Fruit fly (Drosophila melanogaster) whole organism, embryonic: ENCODE results near the gene CG14221.

Experiments used
- Antp ChIP-seq: fragments of 200-800 bp; sonication (Bioruptor generic); optimal IDR thresholded peaks from 3 replicates; lab custom pipeline; 2016; ENCODE audit warnings: missing biosample characterization, missing genetic modification characterization
- Atf6 ChIP-seq: fragments of 200-800 bp; sonication (Bioruptor generic); IDR thresholded peaks from 2 replicates; pipeline ENCODE4 v1.3.6; 2022; ENCODE audit warnings: missing biosample characterization, missing genetic modification characterization
- B-H1 ChIP-seq: fragments of 200-800 bp; sonication (Bioruptor generic); IDR thresholded peaks from 3 replicates; pipeline ENCODE4 v1.3.6; 2022; ENCODE audit warnings: missing biosample characterization, missing genetic modification characterization
- CG10147 ChIP-seq: fragments of 200-800 bp; sonication (Bioruptor generic); optimal IDR thresholded peaks from 2 replicates; lab custom pipeline; 2019; ENCODE audit warnings: missing biosample characterization, mild to moderate bottlenecking, missing genetic modification characterization, moderate library complexity
- CG11093 ChIP-seq: fragments of 200-800 bp; sonication (Bioruptor generic); IDR thresholded peaks from 3 replicates; pipeline ENCODE4 v1.3.6; 2022; ENCODE audit warnings: missing biosample characterization, missing genetic modification characterization
- CG12155 ChIP-seq: fragments of 200-800 bp; sonication (Bioruptor generic); optimal IDR thresholded peaks from 3 replicates; lab custom pipeline; 2016; ENCODE audit warnings: missing biosample characterization, missing genetic modification characterization
- CG12659 ChIP-seq: fragments of 200-800 bp; sonication (Bioruptor generic); optimal IDR thresholded peaks from 3 replicates; lab custom pipeline; 2017; ENCODE audit warnings: mild to moderate bottlenecking, missing biosample characterization, missing genetic modification reagents, missing genetic modification characterization
- CG12942 ChIP-seq: fragments of 200-800 bp; sonication (Bioruptor generic); optimal IDR thresholded peaks from 3 replicates; lab custom pipeline; 2016; ENCODE audit warnings: missing biosample characterization, missing genetic modification characterization
- CG13287 ChIP-seq: fragments of 200-800 bp; sonication (Bioruptor generic); IDR thresholded peaks from 2 replicates; pipeline ENCODE4 v1.3.6; 2022; ENCODE audit warnings: missing biosample characterization, missing genetic modification characterization; ENCODE audit not compliant: partially characterized antibody
- CG13775 ChIP-seq: fragments of 200-800 bp; sonication (Bioruptor generic); optimal IDR thresholded peaks from 3 replicates; lab custom pipeline; 2017; ENCODE audit warnings: missing biosample characterization, mild to moderate bottlenecking, missing genetic modification characterization
- CG14050 ChIP-seq: fragments of 200-800 bp; sonication (Bioruptor generic); IDR thresholded peaks from 3 replicates; pipeline ENCODE4 v1.3.6; 2022; ENCODE audit warnings: missing biosample characterization, missing genetic modification characterization
- CG14860 ChIP-seq: fragments of 200-800 bp; sonication (Bioruptor generic); IDR thresholded peaks from 3 replicates; pipeline ENCODE4 v1.3.6; 2022; ENCODE audit warnings: missing biosample characterization, missing genetic modification characterization; ENCODE audit not compliant: partially characterized antibody
- CG18262 ChIP-seq: fragments of 200-800 bp; optimal IDR thresholded peaks from 3 replicates; lab custom pipeline; 2019; ENCODE audit warnings: missing biosample characterization, mild to moderate bottlenecking, missing genetic modification characterization, moderate library complexity
- CG2875 ChIP-seq: fragments of 200-800 bp; sonication (Bioruptor generic); optimal IDR thresholded peaks from 2 replicates; lab custom pipeline; 2017; ENCODE audit warnings: missing biosample characterization, mild to moderate bottlenecking, missing genetic modification characterization, missing genetic modification reagents
- CG30403 ChIP-seq: fragments of 200-800 bp; sonication (Bioruptor generic); optimal IDR thresholded peaks from 3 replicates; lab custom pipeline; 2016; ENCODE audit warnings: missing biosample characterization, missing genetic modification characterization
- CG31441 ChIP-seq: fragments of 200-800 bp; sonication (Bioruptor generic); IDR thresholded peaks from 2 replicates; pipeline ENCODE4 v1.3.6; 2022; ENCODE audit warnings: missing biosample characterization, missing genetic modification characterization
- CG32532 ChIP-seq: fragments of 200-800 bp; sonication (Bioruptor generic); IDR thresholded peaks from 2 replicates; pipeline ENCODE4 v1.3.6; 2022; ENCODE audit warnings: missing biosample characterization, missing genetic modification characterization
- CG42726 ChIP-seq: fragments of 200-800 bp; sonication (Bioruptor generic); IDR thresholded peaks from 2 replicates; pipeline ENCODE4 v1.3.6; 2022; ENCODE audit warnings: missing biosample characterization, missing genetic modification characterization; ENCODE audit not compliant: partially characterized antibody
- CG7357 ChIP-seq: fragments of 200-800 bp; sonication (Bioruptor generic); IDR thresholded peaks from 3 replicates; pipeline ENCODE4 v1.3.6; 2022; ENCODE audit warnings: missing biosample characterization, missing genetic modification characterization
- CG7745 ChIP-seq: fragments of 200-800 bp; sonication (Bioruptor generic); optimal IDR thresholded peaks from 2 replicates; lab custom pipeline; 2018; ENCODE audit warnings: missing biosample characterization, mild to moderate bottlenecking, missing genetic modification characterization, moderate library complexity
- CG8478 ChIP-seq: fragments of >200 bp; optimal IDR thresholded peaks from 2 replicates; lab custom pipeline; 2018
- E2f2 ChIP-seq: fragments of 200-800 bp; sonication (Bioruptor generic); IDR thresholded peaks from 2 replicates; pipeline ENCODE4 v1.3.6; 2022; ENCODE audit warnings: missing biosample characterization, missing genetic modification characterization
- Ets97D ChIP-seq: fragments of 200-800 bp; sonication (Bioruptor generic); optimal IDR thresholded peaks from 3 replicates; lab custom pipeline; 2016; ENCODE audit warnings: missing biosample characterization, missing genetic modification characterization
- Fer3 ChIP-seq: fragments of 200-800 bp; sonication (Bioruptor generic); optimal IDR thresholded peaks from 2 replicates; lab custom pipeline; 2018; ENCODE audit warnings: missing biosample characterization, mild to moderate bottlenecking, missing genetic modification characterization, moderate library complexity
- Hr3 ChIP-seq: fragments of 200-800 bp; sonication (Bioruptor generic); optimal IDR thresholded peaks from 3 replicates; lab custom pipeline; 2016; ENCODE audit warnings: missing biosample characterization, missing genetic modification characterization
- Hr39 ChIP-seq: fragments of >200 bp; optimal IDR thresholded peaks from 2 replicates; lab custom pipeline; 2017
- Jarid2 ChIP-seq: fragments of 200-800 bp; sonication (Bioruptor generic); optimal IDR thresholded peaks from 3 replicates; lab custom pipeline; 2017; ENCODE audit warnings: mild to moderate bottlenecking, missing biosample characterization, missing genetic modification reagents, missing genetic modification characterization
- Myb ChIP-seq: fragments of 200-800 bp; sonication (Bioruptor generic); optimal IDR thresholded peaks from 2 replicates; lab custom pipeline; 2016; ENCODE audit warnings: missing biosample characterization, missing genetic modification characterization
- Oli ChIP-seq: fragments of 200-800 bp; sonication (Bioruptor generic); optimal IDR thresholded peaks from 2 replicates; lab custom pipeline; 2018; ENCODE audit warnings: missing biosample characterization, mild to moderate bottlenecking, missing genetic modification characterization, moderate library complexity
- Opbp ChIP-seq: fragments of 200-800 bp; sonication (Bioruptor generic); IDR thresholded peaks from 3 replicates; pipeline ENCODE4 v1.3.6; 2022; ENCODE audit warnings: missing biosample characterization, missing genetic modification characterization; ENCODE audit not compliant: partially characterized antibody
- Ptx1 ChIP-seq: fragments of 200-800 bp; sonication (Bioruptor generic); IDR thresholded peaks from 2 replicates; pipeline ENCODE4 v1.3.6; 2022; ENCODE audit warnings: missing biosample characterization, missing genetic modification characterization
- TFAM ChIP-seq: fragments of 200-800 bp; sonication (Bioruptor generic); optimal IDR thresholded peaks from 2 replicates; lab custom pipeline; 2017; ENCODE audit warnings: missing biosample characterization, missing genetic modification characterization, inconsistent platforms
- abd-A ChIP-seq: fragments of 200-800 bp; sonication (Bioruptor generic); optimal IDR thresholded peaks from 3 replicates; lab custom pipeline; 2019; ENCODE audit warnings: missing biosample characterization, mild to moderate bottlenecking, missing genetic modification characterization, moderate library complexity
- ase ChIP-seq: fragments of 200-800 bp; sonication (Bioruptor generic); IDR thresholded peaks from 3 replicates; pipeline ENCODE4 v1.3.6; 2022; ENCODE audit warnings: missing biosample characterization, missing genetic modification characterization
- ato ChIP-seq: fragments of 200-800 bp; sonication (Bioruptor generic); IDR thresholded peaks from 2 replicates; pipeline ENCODE4 v1.3.6; 2022; ENCODE audit warnings: missing biosample characterization, missing genetic modification characterization; ENCODE audit not compliant: partially characterized antibody
- cad ChIP-seq: fragments of >200 bp; optimal IDR thresholded peaks from 2 replicates; lab custom pipeline; 2017; ENCODE audit warnings: missing biosample characterization, missing genetic modification characterization
- ci ChIP-seq: fragments of 200-800 bp; sonication (Bioruptor generic); IDR thresholded peaks from 3 replicates; pipeline ENCODE4 v1.3.6; 2022; ENCODE audit warnings: missing biosample characterization, missing genetic modification characterization
- dysf ChIP-seq: fragments of 200-800 bp; sonication (Bioruptor generic); IDR thresholded peaks from 3 replicates; pipeline ENCODE4 v1.3.6; 2022; ENCODE audit warnings: missing biosample characterization, missing genetic modification characterization
- en ChIP-seq: fragments of 200-800 bp; sonication (Bioruptor generic); optimal IDR thresholded peaks from 2 replicates; lab custom pipeline; 2016; ENCODE audit warnings: missing biosample characterization, missing genetic modification characterization
- fd3F ChIP-seq: fragments of 200-800 bp; sonication (Bioruptor generic); optimal IDR thresholded peaks from 2 replicates; lab custom pipeline; 2018; ENCODE audit warnings: missing biosample characterization, mild to moderate bottlenecking, missing genetic modification characterization, moderate library complexity
- gfzf ChIP-seq: fragments of 200-800 bp; sonication (Bioruptor generic); optimal IDR thresholded peaks from 2 replicates; lab custom pipeline; 2016; ENCODE audit warnings: missing biosample characterization, mild to moderate bottlenecking, missing genetic modification characterization, moderate library complexity
- grau ChIP-seq: fragments of 200-800 bp; optimal IDR thresholded peaks from 3 replicates; lab custom pipeline; 2019; ENCODE audit warnings: missing biosample characterization, mild to moderate bottlenecking, missing genetic modification characterization, moderate library complexity
- mam ChIP-seq: fragments of 200-800 bp; sonication (Bioruptor generic); optimal IDR thresholded peaks from 3 replicates; lab custom pipeline; 2016; ENCODE audit warnings: missing biosample characterization, missing genetic modification characterization
- nmo ChIP-seq: fragments of 200-800 bp; sonication (Bioruptor generic); optimal IDR thresholded peaks from 2 replicates; lab custom pipeline; 2018; ENCODE audit warnings: missing biosample characterization, mild to moderate bottlenecking, missing genetic modification characterization, moderate library complexity
- oc ChIP-seq: fragments of 200-800 bp; sonication (Bioruptor generic); optimal IDR thresholded peaks from 2 replicates; lab custom pipeline; 2018; ENCODE audit warnings: missing biosample characterization, mild to moderate bottlenecking, missing genetic modification characterization, moderate library complexity
- seq ChIP-seq: fragments of 200-800 bp; sonication (Bioruptor generic); IDR thresholded peaks from 2 replicates; pipeline ENCODE4 v1.3.6; 2022; ENCODE audit warnings: missing biosample characterization, missing genetic modification characterization
- sqz ChIP-seq: fragments of 200-800 bp; sonication (Bioruptor generic); optimal IDR thresholded peaks from 3 replicates; lab custom pipeline; 2018; ENCODE audit warnings: missing biosample characterization, mild to moderate bottlenecking, missing genetic modification characterization
- toy ChIP-seq: fragments of 200-800 bp; sonication (Bioruptor generic); IDR thresholded peaks from 2 replicates; pipeline ENCODE4 v1.3.6; 2022; ENCODE audit warnings: missing biosample characterization, missing genetic modification characterization
- trem ChIP-seq: fragments of 200-800 bp; optimal IDR thresholded peaks from 3 replicates; lab custom pipeline; 2019; ENCODE audit warnings: missing biosample characterization, mild to moderate bottlenecking, missing genetic modification characterization, moderate library complexity

CG14221 gene

dm6 chrX:19651757-19652419 lies 30.8 kb upstream of the CG14221 start, which contains the start of the genes Ranbp21 and Elys (continued):
- TF ChIP-seq CG12942 (GFP tag; lab: Kevin White, UChicago) (peak; percentile 45), CG2875 (GFP tag; lab: Kevin White, UChicago) (no peak), Antp (GFP tag; lab: Kevin White, UChicago) (peak; percentile 72), grau (tag; lab: Kevin White, UChicago) (peak; percentile 40), Ptx1 (GFP tag; lab: Robert Waterston, UW) (peak; percentile 63; the same call in 1 of the 2 replicates), abd-A (tag; lab: Kevin White, UChicago) (no peak), B-H1 (GFP tag; lab: Robert Waterston, UW) (no peak), Oli (tag; lab: Kevin White, UChicago) (no peak), CG11093 (GFP tag; lab: Robert Waterston, UW) (peak; percentile 51; the same call in 2 of the 3 replicates), CG12155 (GFP tag; lab: Kevin White, UChicago) (peak; percentile 50), Fer3 (tag; lab: Kevin White, UChicago) (peak; percentile 3), ci (peak; percentile 56; the same call in 1 of the 3 replicates), oc (no peak), CG31441 (GFP tag; lab: Robert Waterston, UW) (no peak), dysf (GFP tag; lab: Robert Waterston, UW) (peak; percentile 55), ato (no peak), CG42726 (GFP tag; lab: Robert Waterston, UW) (no peak), toy (GFP tag; lab: Robert Waterston, UW) (no peak), Hr3 (GFP tag; lab: Kevin White, UChicago) (peak; percentile 46), TFAM (GFP tag; lab: Kevin White, UChicago) (no peak)

- TF ChIP-seq CG7357 (peak; percentile 91), cad (GFP tag; lab: Kevin White, UChicago) (no peak), CG13287 (peak; percentile 67), Jarid2 (no peak), seq (GFP tag; lab: Robert Waterston, UW) (no peak), Ets97D (GFP tag; lab: Kevin White, UChicago) (peak; percentile 15), Atf6 (GFP tag; lab: Robert Waterston, UW) (no peak), ase (no peak), Hr39 (no peak), CG32532 (GFP tag; lab: Robert Waterston, UW) (peak; percentile 36; the same call in 1 of the 2 replicates), Myb (peak; percentile 37), E2f2 (GFP tag; lab: Robert Waterston, UW) (peak; percentile 75), trem (peak; percentile 36), nmo (GFP tag; lab: Kevin White, UChicago) (peak; percentile 25), CG18262 (tag; lab: Kevin White, UChicago) (peak; percentile 13), CG14050 (no peak), CG14860 (GFP tag; lab: Robert Waterston, UW) (no peak), sqz (GFP tag; lab: Kevin White, UChicago) (no peak), CG30403 (GFP tag; lab: Kevin White, UChicago) (peak; percentile 23), mam (GFP tag; lab: Kevin White, UChicago) (peak; percentile 7), CG12659 (peak; percentile 47), CG10147 (GFP tag; lab: Kevin White, UChicago) (no peak), CG13775 (GFP tag; lab: Kevin White, UChicago) (no peak), Fer3 (tag; lab: Kevin White, UChicago) (peak; percentile 29), CG7745 (tag; lab: Kevin White, UChicago) (peak; percentile 98), fd3F (GFP tag; lab: Kevin White, UChicago) (no peak), en (GFP tag; lab: Kevin White, UChicago) (no peak), Opbp (GFP tag; lab: Robert Waterston, UW) (peak; percentile 60; the same call in 1 of the 3 replicates), gfzf (GFP tag; lab: Kevin White, UChicago) (peak; percentile 47), CG8478 (lab: Kevin White, UChicago) (no peak)
Measured at dm6 chrX:19645873-19646541, 25.0 kb upstream of the CG14221 start, which contains the start of gene Arp10. TSS of gene Arp10 (minus strand) at chrX:19646176.
